Fruit fly (Drosophila melanogaster): Measurements from ENCODE around the gene Kap3.

dm6 chrX:11369374-11369773 lies 29.5 kb upstream of the Kap3 start, which contains the start of gene dlg1:
- TF ChIP-seq kay (GFP tag; ENCODE audit: borderline replicate concordance) (no peak), ovo (GFP tag; optimal IDR thresholded peaks at IDR 0.05) (no peak), tj (GFP tag; optimal IDR thresholded peaks at IDR 0.05) (no peak)
